Worm (Caenorhabditis elegans) whole organism, mixed stage, embryonic: ENCODE measurements around the gene K09D9.3.

Experiments used
- elt-1 ChIP-seq: sonication (generic microtip); optimal IDR thresholded peaks from 2 replicates; lab custom pipeline; 2017; ENCODE audit warnings: missing genetic modification characterization, mild to moderate bottlenecking, missing compliant biosample characterization, antibody characterized with exemption, moderate library complexity, borderline replicate concordance; ENCODE audit not compliant: insufficient read depth
- lsy-2 ChIP-seq: fragments of 150-350 bp; optimal IDR thresholded peaks from 2 replicates; lab custom pipeline; 2014; ENCODE audit warnings: missing biosample characterization, missing genetic modification characterization
- mep-1 ChIP-seq: fragments of 150-350 bp; optimal IDR thresholded peaks from 2 replicates; lab custom pipeline; 2017; ENCODE audit warnings: missing biosample characterization, missing genetic modification reagents, missing genetic modification characterization, inconsistent platforms
- nhr-12 ChIP-seq: fragments of 150-350 bp; optimal IDR thresholded peaks from 2 replicates; lab custom pipeline; 2014; ENCODE audit warnings: missing biosample characterization, missing genetic modification characterization
- nhr-237 ChIP-seq: fragments of 150-350 bp; optimal IDR thresholded peaks from 2 replicates; lab custom pipeline; 2014; ENCODE audit warnings: missing biosample characterization, missing genetic modification characterization
- nhr-28 ChIP-seq: fragments of 150-350 bp; optimal IDR thresholded peaks from 2 replicates; lab custom pipeline; 2014; ENCODE audit warnings: missing biosample characterization, missing genetic modification characterization
- nhr-76 ChIP-seq: sonication (generic microtip); optimal IDR thresholded peaks from 2 replicates; lab custom pipeline; 2017; ENCODE audit warnings: missing biosample characterization, missing genetic modification characterization

- TF ChIP-seq nhr-76 (tag; lab: Kevin White, UChicago) (no peak), elt-1 (tag; lab: Kevin White, UChicago) (no peak), lsy-2 (tag; lab: Kevin White, UChicago) (no peak), nhr-237 (tag; lab: Kevin White, UChicago) (no peak), nhr-28 (tag; lab: Kevin White, UChicago) (no peak), mep-1 (tag; lab: Kevin White, UChicago) (no peak), nhr-12 (tag; lab: Kevin White, UChicago) (no peak)
These were observed 36.9 kb downstream of the K09D9.3 start for ce11 chrV:4056203-4056602.
